Fruit fly (Drosophila melanogaster) whole organism, embryonic: ENCODE results near the gene CG8564.
A peak's percentile ranks its signal among the peaks of the same experiment; 100 is the strongest.

ENCODE experiments used
- Atf3 ChIP-seq: fragments of 200-800 bp; sonication (Bioruptor generic); optimal IDR thresholded peaks from 3 replicates; lab custom pipeline; 2016; ENCODE audit warnings: missing biosample characterization, missing genetic modification characterization
- Awh ChIP-seq: fragments of 200-800 bp; sonication (Bioruptor generic); IDR thresholded peaks from 2 replicates; pipeline ENCODE4, ENCODE4 v1.3.6; 2022; ENCODE audit warnings: missing biosample characterization, missing genetic modification characterization
- CG12071 ChIP-seq: fragments of 200-800 bp; sonication (Bioruptor generic); optimal IDR thresholded peaks from 3 replicates; lab custom pipeline; 2018; ENCODE audit warnings: missing biosample characterization, mild to moderate bottlenecking, missing genetic modification characterization
- CG12236 ChIP-seq: fragments of 200-800 bp; sonication (Bioruptor generic); optimal IDR thresholded peaks from 2 replicates; lab custom pipeline; 2016; ENCODE audit warnings: missing biosample characterization, missing genetic modification characterization
- CG13775 ChIP-seq: fragments of 200-800 bp; sonication (Bioruptor generic); optimal IDR thresholded peaks from 3 replicates; lab custom pipeline; 2017; ENCODE audit warnings: missing biosample characterization, mild to moderate bottlenecking, missing genetic modification characterization
- CG15601 ChIP-seq: fragments of 200-800 bp; sonication (Bioruptor generic); optimal IDR thresholded peaks from 3 replicates; lab custom pipeline; 2019; ENCODE audit warnings: missing biosample characterization, mild to moderate bottlenecking, missing genetic modification characterization, moderate library complexity
- CG16779 ChIP-seq: fragments of 200-800 bp; sonication (Bioruptor generic); IDR thresholded peaks from 2 replicates; pipeline ENCODE4 v1.3.6; 2022; ENCODE audit warnings: missing biosample characterization, missing genetic modification characterization
- CG17186 ChIP-seq: fragments of 200-800 bp; sonication (Bioruptor generic); optimal IDR thresholded peaks from 3 replicates; lab custom pipeline; 2017; ENCODE audit warnings: missing biosample characterization, missing genetic modification reagents, missing genetic modification characterization
- CG17568 ChIP-seq: fragments of 200-800 bp; sonication (Bioruptor generic); optimal IDR thresholded peaks from 2 replicates; lab custom pipeline; 2018; ENCODE audit warnings: missing biosample characterization, mild to moderate bottlenecking, missing genetic modification characterization, moderate library complexity
- CG18599 ChIP-seq: fragments of 200-800 bp; sonication (Bioruptor generic); optimal IDR thresholded peaks from 3 replicates; lab custom pipeline; 2017; ENCODE audit warnings: missing biosample characterization, missing genetic modification characterization, mild to moderate bottlenecking, moderate library complexity, missing genetic modification reagents
- CG2875 ChIP-seq: fragments of 200-800 bp; sonication (Bioruptor generic); optimal IDR thresholded peaks from 2 replicates; lab custom pipeline; 2017; ENCODE audit warnings: missing biosample characterization, mild to moderate bottlenecking, missing genetic modification characterization, missing genetic modification reagents
- CG30403 ChIP-seq: fragments of 200-800 bp; sonication (Bioruptor generic); optimal IDR thresholded peaks from 3 replicates; lab custom pipeline; 2016; ENCODE audit warnings: missing biosample characterization, missing genetic modification characterization
- CG34376 ChIP-seq: fragments of 200-800 bp; sonication (Bioruptor generic); optimal IDR thresholded peaks from 2 replicates; lab custom pipeline; 2018; ENCODE audit warnings: missing biosample characterization, mild to moderate bottlenecking, missing genetic modification characterization
- CG42726 ChIP-seq: fragments of 200-800 bp; sonication (Bioruptor generic); IDR thresholded peaks from 2 replicates; pipeline ENCODE4 v1.3.6; 2022; ENCODE audit warnings: missing biosample characterization, missing genetic modification characterization; ENCODE audit not compliant: partially characterized antibody
- CG7963 ChIP-seq: fragments of 200-800 bp; sonication (Bioruptor generic); IDR thresholded peaks from 3 replicates; pipeline ENCODE4 v1.3.6; 2022; ENCODE audit warnings: missing biosample characterization, missing genetic modification characterization; ENCODE audit not compliant: partially characterized antibody
- CG8388 ChIP-seq: fragments of 200-800 bp; sonication (Bioruptor generic); optimal IDR thresholded peaks from 2 replicates; lab custom pipeline; 2019; ENCODE audit warnings: missing biosample characterization, mild to moderate bottlenecking, missing genetic modification characterization, moderate library complexity
- Deaf1 ChIP-seq: fragments of 200-800 bp; optimal IDR thresholded peaks from 3 replicates; lab custom pipeline; 2019; ENCODE audit warnings: missing biosample characterization, mild to moderate bottlenecking, missing genetic modification characterization, moderate library complexity
- Dll ChIP-seq: fragments of 200-800 bp; sonication (Bioruptor generic); IDR thresholded peaks from 4 replicates; pipeline ENCODE4 v1.3.6; 2022; ENCODE audit warnings: missing biosample characterization, missing genetic modification characterization; ENCODE audit not compliant: partially characterized antibody
- Fer1 ChIP-seq: fragments of 200-800 bp; sonication (Bioruptor generic); optimal IDR thresholded peaks from 2 replicates; lab custom pipeline; 2017; ENCODE audit warnings: missing biosample characterization, mild to moderate bottlenecking, missing genetic modification characterization
- HLH4C ChIP-seq: fragments of 200-800 bp; sonication (Bioruptor generic); IDR thresholded peaks from 3 replicates; pipeline ENCODE4 v1.3.6; 2022; ENCODE audit warnings: missing biosample characterization, missing genetic modification characterization; ENCODE audit not compliant: partially characterized antibody
- MBD-R2 ChIP-seq: fragments of 200-800 bp; sonication (Bioruptor generic); IDR thresholded peaks from 2 replicates; pipeline ENCODE4 v1.3.6; 2022; ENCODE audit warnings: missing biosample characterization, missing genetic modification characterization
- NK7.1 ChIP-seq: fragments of 200-800 bp; sonication (Bioruptor generic); optimal IDR thresholded peaks from 3 replicates; lab custom pipeline; 2016; ENCODE audit warnings: missing biosample characterization, missing genetic modification characterization
- Scr ChIP-seq: fragments of 200-800 bp; sonication (Bioruptor generic); IDR thresholded peaks from 2 replicates; pipeline ENCODE4 v1.3.6; 2022; ENCODE audit warnings: missing biosample characterization, missing genetic modification characterization; ENCODE audit not compliant: partially characterized antibody
- Side ChIP-seq: fragments of 200-800 bp; sonication (Bioruptor generic); optimal IDR thresholded peaks from 2 replicates; lab custom pipeline; 2016; ENCODE audit warnings: missing biosample characterization, missing genetic modification characterization
- Spps ChIP-seq: fragments of 200-800 bp; sonication (Bioruptor generic); optimal IDR thresholded peaks from 2 replicates; lab custom pipeline; 2018; ENCODE audit warnings: missing biosample characterization, mild to moderate bottlenecking, missing genetic modification characterization
- Ssrp ChIP-seq: fragments of 200-800 bp; sonication (Bioruptor generic); optimal IDR thresholded peaks from 2 replicates; lab custom pipeline; 2018; ENCODE audit warnings: missing biosample characterization, mild to moderate bottlenecking, missing genetic modification characterization, moderate library complexity
- TFAM ChIP-seq: fragments of 200-800 bp; sonication (Bioruptor generic); optimal IDR thresholded peaks from 2 replicates; lab custom pipeline; 2017; ENCODE audit warnings: missing biosample characterization, missing genetic modification characterization, inconsistent platforms
- Usf ChIP-seq: fragments of 200-800 bp; sonication (Bioruptor generic); optimal IDR thresholded peaks from 2 replicates; lab custom pipeline; 2017; ENCODE audit warnings: missing genotype, missing biosample characterization, missing genetic modification characterization
- YL-1 ChIP-seq: fragments of 200-800 bp; sonication (Bioruptor generic); optimal IDR thresholded peaks from 3 replicates; lab custom pipeline; 2017; ENCODE audit warnings: missing biosample characterization, mild to moderate bottlenecking, missing genetic modification characterization
- cas ChIP-seq: fragments of 200-800 bp; sonication (Bioruptor generic); IDR thresholded peaks from 2 replicates; pipeline ENCODE4 v1.3.6; 2022; ENCODE audit warnings: missing biosample characterization, missing genetic modification characterization
- eve ChIP-seq, 2 experiments: fragments of >200 bp; optimal IDR thresholded peaks; 2 replicates each; lab custom pipeline; 2017; ENCODE audit warnings: missing biosample characterization in 2 of 2, missing genetic modification characterization in 2 of 2
- exex ChIP-seq: fragments of 200-800 bp; sonication (Bioruptor generic); optimal IDR thresholded peaks from 4 replicates; lab custom pipeline; 2018; ENCODE audit warnings: missing biosample characterization, mild to moderate bottlenecking, missing genetic modification characterization, moderate library complexity
- grau ChIP-seq: fragments of 200-800 bp; optimal IDR thresholded peaks from 3 replicates; lab custom pipeline; 2019; ENCODE audit warnings: missing biosample characterization, mild to moderate bottlenecking, missing genetic modification characterization, moderate library complexity
- gsb-n ChIP-seq: fragments of 200-800 bp; sonication (Bioruptor generic); optimal IDR thresholded peaks from 3 replicates; lab custom pipeline; 2018; ENCODE audit warnings: missing biosample characterization, mild to moderate bottlenecking, missing genetic modification characterization
- hb ChIP-seq: fragments of 200-800 bp; sonication (Bioruptor generic); IDR thresholded peaks from 3 replicates; pipeline ENCODE4 v1.3.6; 2022; ENCODE audit warnings: missing biosample characterization, missing genetic modification characterization; ENCODE audit not compliant: partially characterized antibody
- insv ChIP-seq, 2 experiments: fragments of 200-800 bp; sonication (Bioruptor generic); optimal IDR thresholded peaks; 3 replicates each; lab custom pipeline; 2016 to 2018; ENCODE audit warnings: missing biosample characterization in 2 of 2, missing genetic modification characterization in 2 of 2
- kah ChIP-seq: fragments of 200-800 bp; sonication (Bioruptor generic); optimal IDR thresholded peaks from 2 replicates; lab custom pipeline; 2018; ENCODE audit warnings: missing biosample characterization, mild to moderate bottlenecking, missing genetic modification characterization
- knrl ChIP-seq: fragments of 200-800 bp; sonication (Bioruptor generic); IDR thresholded peaks from 3 replicates; pipeline ENCODE4 v1.3.6; 2022; ENCODE audit warnings: missing biosample characterization, missing genetic modification characterization; ENCODE audit not compliant: partially characterized antibody
- lab ChIP-seq: fragments of 200-800 bp; sonication (Bioruptor generic); optimal IDR thresholded peaks from 3 replicates; lab custom pipeline; 2017; ENCODE audit warnings: missing biosample characterization, missing genetic modification characterization, mild to moderate bottlenecking, moderate library complexity, missing genetic modification reagents
- odd ChIP-seq: fragments of 200-800 bp; sonication (Bioruptor generic); optimal IDR thresholded peaks from 2 replicates; lab custom pipeline; 2017; ENCODE audit warnings: missing biosample characterization, mild to moderate bottlenecking, missing genetic modification characterization
- pan ChIP-seq, 4 experiments: fragments of >200 bp in 3 of 4; fragments of 200-800 bp in 1 of 4; sonication (Bioruptor generic) in 1 of 4; optimal IDR thresholded peaks in 3 of 4; IDR thresholded peaks in 1 of 4; 2 replicates each; pipeline versions ENCODE4 v1.3.6 to Lab custom; 2017 to 2022; ENCODE audit warnings: missing biosample characterization in 2 of 4, missing genetic modification characterization in 2 of 4, mixed read lengths in 1 of 4
- sens ChIP-seq: fragments of 200-800 bp; sonication (Bioruptor generic); peaks from one replicate; lab custom pipeline; 2016; ENCODE audit warnings: missing biosample characterization, missing genetic modification characterization
- sim ChIP-seq: fragments of 200-800 bp; sonication (Bioruptor generic); IDR thresholded peaks from 2 replicates; pipeline ENCODE4 v1.3.6; 2022; ENCODE audit warnings: missing biosample characterization, missing genetic modification characterization
- sqz ChIP-seq: fragments of 200-800 bp; sonication (Bioruptor generic); optimal IDR thresholded peaks from 3 replicates; lab custom pipeline; 2018; ENCODE audit warnings: missing biosample characterization, mild to moderate bottlenecking, missing genetic modification characterization
- tna ChIP-seq: fragments of 200-800 bp; sonication (Bioruptor generic); IDR thresholded peaks from 2 replicates; pipeline ENCODE4 v1.3.6; 2022; ENCODE audit warnings: missing biosample characterization, missing genetic modification characterization; ENCODE audit not compliant: partially characterized antibody
- usp ChIP-seq: fragments of >200 bp; optimal IDR thresholded peaks from 2 replicates; lab custom pipeline; 2017; ENCODE audit warnings: missing biosample characterization, missing genetic modification characterization
- wek ChIP-seq: fragments of 200-800 bp; sonication (Bioruptor generic); optimal IDR thresholded peaks from 3 replicates; lab custom pipeline; 2018; ENCODE audit warnings: missing biosample characterization, mild to moderate bottlenecking, missing genetic modification characterization, moderate library complexity
- zfh1 ChIP-seq: fragments of 200-800 bp; sonication (Bioruptor generic); IDR thresholded peaks from 3 replicates; pipeline ENCODE4 v1.3.6; 2022; ENCODE audit warnings: missing biosample characterization, missing genetic modification characterization

The CG8564 gene

DNA sequence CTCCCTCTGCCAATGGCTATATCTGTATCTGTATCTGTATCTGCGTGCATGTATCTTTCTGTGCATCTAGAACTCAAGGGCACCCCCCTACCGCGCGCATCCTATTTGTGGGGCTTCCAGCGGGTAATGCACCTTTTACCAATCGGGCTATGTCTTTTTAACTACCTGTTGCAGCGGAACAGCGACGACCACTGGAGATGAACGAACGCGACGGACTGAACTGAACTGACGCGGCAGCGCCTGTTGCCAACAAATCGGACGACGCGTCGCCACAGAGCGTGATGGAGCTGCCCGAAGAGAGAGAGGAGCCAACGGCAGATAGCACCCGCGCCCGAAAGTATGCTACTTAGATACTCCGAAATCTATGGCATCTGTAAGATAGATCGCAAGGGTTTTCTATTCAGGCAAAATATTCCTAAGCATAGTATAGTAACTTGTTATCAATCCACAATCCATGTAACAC, 42.7 kb downstream of the CG8564 start, which contains the start of gene Cln7 (continued):
- TF ChIP-seq eve (GFP tag; optimal IDR thresholded peaks at IDR 0.05; lab: Kevin White, UChicago) (no peak), CG34376 (GFP tag; lab: Kevin White, UChicago) (peak; percentile 69), Deaf1 (tag; lab: Kevin White, UChicago) (peak; percentile 86), CG13775 (GFP tag; lab: Kevin White, UChicago) (no peak), CG18599 (GFP tag; lab: Kevin White, UChicago) (peak; percentile 31), grau (tag; lab: Kevin White, UChicago) (peak; percentile 36), lab (GFP tag; lab: Kevin White, UChicago) (peak; percentile 59), hb (GFP tag; lab: Robert Waterston, UW) (no peak), tna (GFP tag; lab: Robert Waterston, UW) (peak; percentile 57; the same call in 1 of the 2 replicates), Side (GFP tag; lab: Kevin White, UChicago) (peak; percentile 30), Awh (no peak), knrl (GFP tag; lab: Robert Waterston, UW) (0 out of 3 replicates have a peak, but pooled peaks have one; percentile 27), CG15601 (tag; lab: Kevin White, UChicago) (peak; percentile 22), CG16779 (GFP tag; lab: Robert Waterston, UW) (0 out of 2 replicates have a peak, but pooled peaks have one; percentile 26), kah (GFP tag; lab: Kevin White, UChicago) (peak; percentile 98), sim (GFP tag; lab: Robert Waterston, UW) (peak; percentile 49; the same call in 1 of the 2 replicates), CG8388 (GFP tag; lab: Kevin White, UChicago) (peak; percentile 2), wek (peak; percentile 48), Atf3 (GFP tag; lab: Kevin White, UChicago) (no peak), pan (optimal IDR thresholded peaks at IDR 0.05; lab: Kevin White, UChicago) (no peak), pan (GFP tag; optimal IDR thresholded peaks at IDR 0.05 in 1 of 2, IDR thresholded peaks at IDR 0.05 in 1 of 2) (peak in 1 of 2 experiments; percentile 17), Dll (GFP tag; lab: Robert Waterston, UW) (0 out of 4 replicates have a peak, but pooled peaks have one; percentile 24), CG17568 (GFP tag; lab: Kevin White, UChicago) (no peak), CG12071 (GFP tag; lab: Kevin White, UChicago) (peak; percentile 70), Usf (GFP tag; lab: Kevin White, UChicago) (no peak), Scr (GFP tag; lab: Robert Waterston, UW) (peak; percentile 46), MBD-R2 (GFP tag; lab: Robert Waterston, UW) (no peak), insv (GFP tag; optimal IDR thresholded peaks at IDR 0.05; lab: Kevin White, UChicago) (peak in 1 of 2 experiments; percentile 46), CG7963 (GFP tag; lab: Robert Waterston, UW) (no peak), Spps (no peak), sens (GFP tag; lab: Kevin White, UChicago) (peak; percentile 90), zfh1 (GFP tag; lab: Robert Waterston, UW) (peak; percentile 19; the same call in 1 of the 3 replicates), HLH4C (GFP tag; lab: Robert Waterston, UW) (peak; percentile 43; the same call in 2 of the 3 replicates), Ssrp (tag; lab: Kevin White, UChicago) (no peak), Fer1 (GFP tag; lab: Kevin White, UChicago) (peak; percentile 72), cas (GFP tag; lab: Robert Waterston, UW) (no peak), TFAM (GFP tag; lab: Kevin White, UChicago) (no peak), CG17186 (GFP tag; lab: Kevin White, UChicago) (no peak), CG2875 (peak; percentile 39), gsb-n (tag; lab: Kevin White, UChicago) (peak; percentile 23), YL-1 (GFP tag; lab: Kevin White, UChicago) (peak; percentile 28), odd (peak; percentile 49), NK7.1 (GFP tag; lab: Kevin White, UChicago) (no peak), CG12236 (GFP tag; lab: Kevin White, UChicago) (no peak), sqz (GFP tag; lab: Kevin White, UChicago) (peak; percentile 39), CG30403 (GFP tag; lab: Kevin White, UChicago) (no peak), exex (tag; lab: Kevin White, UChicago) (peak; percentile 43), usp (GFP tag; lab: Kevin White, UChicago) (no peak), CG42726 (GFP tag; lab: Robert Waterston, UW) (peak; percentile 38; the same call in 1 of the 2 replicates)
